Worm (Caenorhabditis elegans) whole organism, L3 larva: ENCODE results near the gene T24H10.5.

Experiments
- egl-27 ChIP-seq: sonication (generic microtip); optimal IDR thresholded peaks from 4 replicates; lab custom pipeline; 2017; ENCODE audit warnings: missing biosample characterization, missing genetic modification reagents, missing genetic modification characterization
- unc-39 ChIP-seq: sonication (generic microtip); optimal IDR thresholded peaks from 4 replicates; lab custom pipeline; 2017; ENCODE audit warnings: missing biosample characterization, missing genetic modification characterization

DNA sequence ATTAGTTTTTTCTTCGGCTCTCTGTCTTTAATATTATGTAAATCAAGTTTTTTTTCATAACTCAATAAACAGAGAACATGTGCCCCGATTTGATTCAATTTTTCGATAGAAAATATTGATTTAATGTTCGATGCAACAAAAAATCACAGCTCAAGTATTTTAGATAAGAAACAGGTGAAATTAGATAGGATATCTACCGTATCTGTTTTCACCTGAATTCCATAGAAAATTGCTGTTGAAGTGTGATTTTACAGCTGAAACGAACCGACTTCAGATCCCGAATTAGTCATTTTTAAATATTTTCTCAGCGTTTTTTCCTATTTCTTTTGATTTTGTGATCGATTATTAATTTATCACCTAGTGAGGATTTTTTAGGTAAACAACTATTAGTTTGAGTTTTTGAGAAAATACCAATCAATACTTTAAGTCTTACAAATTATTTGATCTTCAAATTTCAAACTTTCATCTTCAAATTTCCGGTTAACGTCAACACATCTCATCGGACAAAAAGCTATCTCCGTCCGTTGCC, 38.3 kb downstream of the T24H10.5 start, which contains the start of gene Y9C2UA.1:
- TF ChIP-seq egl-27 (tag; lab: Kevin White, UChicago) (no peak), unc-39 (no peak)
